Worm (Caenorhabditis elegans): ENCODE results near the gene hgrs-1.

Gene hgrs-1

DNA sequence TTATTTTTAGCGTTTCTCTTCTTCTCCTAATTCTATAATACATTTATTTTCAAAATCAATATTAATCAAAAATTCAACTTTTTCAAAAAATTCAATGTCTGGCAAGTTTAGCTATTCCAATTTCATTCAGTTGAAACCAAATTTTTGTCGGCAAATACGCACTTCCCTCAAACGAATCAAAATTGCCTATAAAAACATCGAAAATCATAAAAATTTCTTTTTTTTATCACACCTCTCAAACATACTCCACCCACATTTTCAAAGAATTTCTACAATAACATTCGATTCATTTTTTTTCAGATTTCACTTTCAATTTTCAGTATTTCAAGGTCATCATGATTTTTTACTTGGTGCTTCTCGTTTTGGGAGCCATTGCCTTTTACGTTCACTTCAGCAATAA, 46.8 kb downstream of the hgrs-1 start, which contains the start of gene faah-1 (continued):
- TF ChIP-seq hlh-8 (tag; optimal IDR thresholded peaks at IDR 0.05) (no peak), ttx-3 (tag; optimal IDR thresholded peaks at IDR 0.05) (no peak), hlh-6 (tag; optimal IDR thresholded peaks at IDR 0.05) (no peak), ceh-9 (tag; optimal IDR thresholded peaks at IDR 0.05) (no peak), hlh-15 (tag; optimal IDR thresholded peaks at IDR 0.05) (no peak)

DNA sequence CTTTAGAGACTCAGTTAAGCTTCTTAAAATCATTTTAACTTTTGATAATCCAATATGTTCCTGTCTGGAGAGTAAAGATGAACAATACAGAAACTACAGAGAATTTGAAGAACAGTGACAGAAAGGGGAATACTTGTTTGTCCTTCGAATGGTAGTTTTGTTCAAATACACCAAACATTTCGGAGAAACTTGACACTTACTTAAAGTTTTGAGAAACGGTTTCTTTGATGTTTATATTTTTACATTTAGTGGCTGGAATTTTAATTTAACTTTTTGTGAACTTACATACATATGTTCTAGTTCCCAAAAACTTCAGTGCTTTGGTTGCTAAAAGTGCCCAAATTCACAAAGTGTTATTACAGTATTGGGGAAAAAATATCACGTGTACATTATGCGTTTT, 48.7 kb downstream of the hgrs-1 start, which contains the start of gene B0218.5:
B0218.5 (minus strand) TSS at position 101 of the 400 bp plus-strand sequence.
- TF ChIP-seq sox-4 (tag; optimal IDR thresholded peaks at IDR 0.05) (no peak), gmeb-2 (tag; optimal IDR thresholded peaks at IDR 0.05) (no peak), ets-4 (tag; optimal IDR thresholded peaks at IDR 0.05) (no peak)

DNA sequence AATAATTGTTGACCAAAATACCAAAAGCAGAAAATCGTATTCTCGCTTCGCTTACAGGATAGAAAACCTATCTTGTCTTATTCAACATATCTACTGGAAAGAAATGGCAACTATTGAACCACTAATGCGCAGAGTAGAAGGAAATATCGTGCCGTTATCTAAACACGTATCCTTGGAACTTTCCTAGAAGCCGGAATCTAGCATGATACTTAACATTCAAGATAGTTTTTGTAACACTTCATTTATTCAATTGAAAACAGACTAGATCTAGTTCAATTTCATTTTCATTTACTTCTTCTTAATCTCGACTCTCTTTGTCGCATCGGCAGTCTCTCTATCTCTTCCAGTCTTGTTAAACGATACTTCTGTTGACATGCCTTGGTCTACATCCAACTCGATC, 50.9 kb downstream of the hgrs-1 start:
- TF ChIP-seq fax-1 (tag; optimal IDR thresholded peaks at IDR 0.05) (no peak), ceh-18 (tag; optimal IDR thresholded peaks at IDR 0.05) (no peak), elt-4 (tag; optimal IDR thresholded peaks at IDR 0.05) (no peak), pqm-1 (tag; optimal IDR thresholded peaks at IDR 0.05) (no peak), ceh-9 (tag; optimal IDR thresholded peaks at IDR 0.05) (no peak), pax-1 (tag; optimal IDR thresholded peaks at IDR 0.05) (no peak), ceh-30 (tag; optimal IDR thresholded peaks at IDR 0.05) (no peak), ceh-48 (tag; optimal IDR thresholded peaks at IDR 0.05) (no peak), eyg-1 (tag; optimal IDR thresholded peaks at IDR 0.05) (no peak), odd-2 (tag; optimal IDR thresholded peaks at IDR 0.05) (no peak), ceh-14 (tag; optimal IDR thresholded peaks at IDR 0.05) (no peak), che-1 (tag; optimal IDR thresholded peaks at IDR 0.05) (no peak), ceh-24 (tag; optimal IDR thresholded peaks at IDR 0.05) (no peak)

DNA sequence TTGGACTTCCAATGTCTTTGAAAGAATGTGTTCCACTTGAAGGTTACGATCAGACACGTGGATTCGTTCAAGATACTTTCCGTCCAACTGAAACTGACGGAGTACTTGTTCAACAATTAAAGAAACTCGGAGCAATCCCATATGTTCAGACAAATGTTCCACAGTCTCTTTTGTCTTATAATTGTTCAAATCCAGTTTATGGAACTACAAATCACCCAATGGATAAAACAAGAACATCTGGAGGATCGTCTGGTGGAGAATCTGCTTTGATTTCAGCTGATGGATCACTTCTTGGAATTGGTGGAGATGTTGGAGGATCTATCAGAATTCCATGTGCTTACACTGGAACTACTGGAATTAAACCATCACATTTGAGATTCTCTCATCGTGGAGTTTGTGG, 52.7 kb downstream of the hgrs-1 start:
- TF ChIP-seq npax-4 (tag; optimal IDR thresholded peaks at IDR 0.05) = no peak
- TF ChIP-seq hlh-6 (tag; optimal IDR thresholded peaks at IDR 0.05) = no peak
- no peak for TF ChIP-seq elt-2 (tag; optimal IDR thresholded peaks at IDR 0.05)

DNA sequence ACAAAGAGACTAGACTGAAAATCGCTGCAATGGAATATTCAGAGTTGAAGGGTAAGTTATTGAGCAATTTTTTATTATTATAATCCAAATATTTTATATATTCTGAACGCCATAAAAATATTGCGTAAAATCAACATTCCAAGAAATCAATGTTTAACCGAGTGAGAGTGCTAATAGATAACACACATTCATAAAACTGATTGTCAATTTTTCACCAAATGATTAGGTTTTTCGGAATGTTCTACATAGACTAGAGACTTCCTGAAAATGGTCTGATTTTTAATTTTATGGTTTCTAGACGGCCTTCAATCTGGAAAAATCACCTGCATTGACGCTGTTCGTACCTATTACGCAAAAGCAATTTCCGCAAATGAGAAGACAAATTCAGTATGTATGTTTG, 53.2 kb downstream of the hgrs-1 start:
- TF ChIP-seq ttx-3 (tag; optimal IDR thresholded peaks at IDR 0.05) = no peak
- no peak for TF ChIP-seq Y22D7AL.16 (tag; optimal IDR thresholded peaks at IDR 0.05)
- TF ChIP-seq ceh-22 (tag; optimal IDR thresholded peaks at IDR 0.05) = no peak
- no peak for TF ChIP-seq sox-2 (GFP tag; IDR thresholded peaks at IDR 0.05)
- TF ChIP-seq eyg-1 (tag; optimal IDR thresholded peaks at IDR 0.05) = no peak
- TF ChIP-seq pag-3 (tag; optimal IDR thresholded peaks at IDR 0.05; ENCODE audit: borderline replicate concordance) = no peak
- no peak for TF ChIP-seq gmeb-2 (tag; optimal IDR thresholded peaks at IDR 0.05)
- TF ChIP-seq nhr-232 (tag; optimal IDR thresholded peaks at IDR 0.05) = no peak
- TF ChIP-seq mec-3 (tag; optimal IDR thresholded peaks at IDR 0.05; ENCODE audit: borderline replicate concordance) = no peak
- no peak for TF ChIP-seq elt-4 (tag; optimal IDR thresholded peaks at IDR 0.05)
- no peak for TF ChIP-seq ceh-45 (GFP tag; IDR thresholded peaks at IDR 0.05)

DNA sequence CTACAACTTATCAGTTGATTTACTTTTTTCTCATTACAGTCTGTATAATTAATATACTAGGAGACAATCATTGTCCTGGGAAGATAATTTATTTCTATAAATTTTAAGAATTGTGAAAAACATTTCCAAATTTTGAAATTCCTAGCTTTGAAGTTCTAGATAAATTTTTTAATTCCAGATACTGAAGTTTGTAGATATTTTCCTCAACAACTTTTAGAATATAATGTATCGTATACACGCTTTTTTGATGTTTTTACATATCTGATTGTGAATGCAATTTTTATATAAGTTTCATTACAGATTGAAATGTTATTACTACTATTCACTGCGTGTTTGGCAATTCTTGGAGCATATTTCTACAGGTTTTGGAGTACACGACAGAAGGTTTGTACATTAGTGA, 53.7 kb downstream of the hgrs-1 start, which contains the start of gene faah-2:
faah-2 (plus strand) TSS at position 301 of the 400 bp plus-strand sequence.
- no peak for TF ChIP-seq K09A11.1 (tag; optimal IDR thresholded peaks at IDR 0.05; ENCODE audit: insufficient read depth)
- no peak for TF ChIP-seq madf-2 (tag; optimal IDR thresholded peaks at IDR 0.05)
- TF ChIP-seq dmd-4 (tag; optimal IDR thresholded peaks at IDR 0.05; ENCODE audit: borderline replicate concordance) = no peak
- TF ChIP-seq sdc-2 (tag; optimal IDR thresholded peaks at IDR 0.05) = no peak
- TF ChIP-seq pqm-1 (tag; optimal IDR thresholded peaks at IDR 0.05) = no peak
- no peak for TF ChIP-seq mec-3 (tag; optimal IDR thresholded peaks at IDR 0.05; ENCODE audit: borderline replicate concordance)
- TF ChIP-seq nhr-232 (tag; optimal IDR thresholded peaks at IDR 0.05) = no peak
- TF ChIP-seq gmeb-2 (tag; optimal IDR thresholded peaks at IDR 0.05) = no peak
- no peak for TF ChIP-seq lin-11 (tag; optimal IDR thresholded peaks at IDR 0.05)
- TF ChIP-seq eyg-1 (tag; optimal IDR thresholded peaks at IDR 0.05) = no peak
- TF ChIP-seq C38D4.7 (GFP tag; optimal IDR thresholded peaks at IDR 0.05) = no peak
- TF ChIP-seq pax-1 (tag; optimal IDR thresholded peaks at IDR 0.05) = no peak
- TF ChIP-seq dve-1 (tag; optimal IDR thresholded peaks at IDR 0.05) = no peak
- no peak for TF ChIP-seq rnt-1 (tag; optimal IDR thresholded peaks at IDR 0.05)
- TF ChIP-seq fkh-10 (GFP tag; optimal IDR thresholded peaks at IDR 0.05) = no peak
- no peak for TF ChIP-seq ceh-34 (tag; optimal IDR thresholded peaks at IDR 0.05)
- no peak for TF ChIP-seq sox-2 (GFP tag; IDR thresholded peaks at IDR 0.05)
